Worm (Caenorhabditis elegans): ENCODE results near the gene F41H10.12.

The F41H10.12 gene

DNA sequence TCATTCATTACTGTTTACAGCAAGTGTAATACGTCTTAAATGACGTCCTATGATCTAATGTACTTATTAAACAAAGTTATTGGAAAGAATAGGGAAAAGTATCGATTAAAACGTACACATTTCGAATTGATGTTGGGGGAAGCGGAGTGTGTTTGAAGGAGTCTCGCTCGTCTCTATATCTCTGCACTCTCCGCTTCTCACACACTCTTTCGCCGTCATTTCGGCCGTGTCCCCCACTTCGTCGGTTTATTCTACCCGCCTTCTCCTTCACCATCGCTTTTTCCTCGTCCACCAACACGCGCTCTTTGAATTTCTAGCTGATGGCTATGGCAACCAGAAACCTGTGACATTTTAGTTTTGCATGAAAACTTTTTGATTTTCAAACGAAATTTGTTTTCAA is 16.3 kb upstream of the F41H10.12 start (continued):
- TF ChIP-seq tbp1 (GFP tag; optimal IDR thresholded peaks at IDR 0.05) (peak; percentile 8), hmg-1.2 (GFP tag; IDR thresholded peaks at IDR 0.05) (peak; percentile 93), ztf-25 (GFP tag; IDR thresholded peaks at IDR 0.05) (no peak), snpc-4 (GFP tag; optimal IDR thresholded peaks at IDR 0.05) (no peak), snpc-4 (tag; optimal IDR thresholded peaks at IDR 0.05) (peak in 2 of 4 experiments; percentile 20 to 67), mcd-1 (GFP tag; IDR thresholded peaks at IDR 0.05) (peak; percentile 67), pbrm-1 (GFP tag; IDR thresholded peaks at IDR 0.05) (0 out of 2 replicates have a peak, but pooled peaks have one; percentile 31), unc-130 (GFP tag; optimal IDR thresholded peaks at IDR 0.05) (no peak)

DNA sequence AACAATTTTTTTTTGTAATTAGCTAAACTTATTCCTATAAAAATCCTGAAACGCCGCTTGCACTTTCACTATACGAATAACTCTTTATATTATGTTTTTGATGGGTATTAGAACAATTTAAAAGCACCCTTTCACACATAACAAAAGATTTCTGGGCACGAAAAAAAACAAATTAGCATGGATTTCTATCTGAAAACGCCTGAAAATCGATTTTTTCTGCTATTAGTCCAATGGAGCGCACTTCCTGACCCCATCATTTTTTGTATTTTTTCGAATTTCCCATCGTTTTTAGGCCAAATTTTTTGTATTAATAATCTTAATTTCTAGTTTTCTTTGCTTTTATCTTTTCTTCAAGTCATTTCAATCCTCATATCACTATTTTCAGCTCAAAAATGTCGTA is 15.7 kb upstream of the F41H10.12 start, which contains the start of gene F41H10.3:
Gene F41H10.3, plus strand, starts transcription at position 388 of the 400 bp plus-strand sequence.
- TF ChIP-seq ztf-18 (tag; optimal IDR thresholded peaks at IDR 0.05) (no peak), ekl-4 (GFP tag; IDR thresholded peaks at IDR 0.05) (no peak), hsf-1 (GFP tag; IDR thresholded peaks at IDR 0.05) (no peak), unc-62 (GFP tag; optimal IDR thresholded peaks at IDR 0.05) (no peak), ztf-26 (tag; optimal IDR thresholded peaks at IDR 0.05) (no peak), mcd-1 (GFP tag; IDR thresholded peaks at IDR 0.05) (0 out of 2 replicates have a peak, but pooled peaks have one; percentile 31)

ce11 chrIV:5370914-5371313 is 14.2 kb upstream of the F41H10.12 start:
- TF ChIP-seq efl-1 (GFP tag; optimal IDR thresholded peaks at IDR 0.05) (peak; percentile 12), ceh-79 (tag; optimal IDR thresholded peaks at IDR 0.05) (no peak), snpc-1.1 (tag; optimal IDR thresholded peaks at IDR 0.05; ENCODE audit: insufficient read depth) (no peak), nhr-179 (tag; optimal IDR thresholded peaks at IDR 0.05) (no peak), nfya-1 (tag; optimal IDR thresholded peaks at IDR 0.05; ENCODE audit: borderline replicate concordance, insufficient read depth) (no peak), lsl-1 (GFP tag; optimal IDR thresholded peaks at IDR 0.05) (peak; percentile 9), let-607 (tag; optimal IDR thresholded peaks at IDR 0.05) (no peak), rpc-1 (optimal IDR thresholded peaks at IDR 0.05) (peak; percentile 14), rpc-1 (tag; optimal IDR thresholded peaks at IDR 0.05) (no peak), snpc-1.3 (tag; optimal IDR thresholded peaks at IDR 0.05; ENCODE audit: insufficient read depth) (peak; percentile 18), snpc-4 (GFP tag; optimal IDR thresholded peaks at IDR 0.05) (no peak), snpc-4 (tag; optimal IDR thresholded peaks at IDR 0.05) (peak in 2 of 4 experiments; percentile 65 to 78), lag-1 (GFP tag; IDR thresholded peaks at IDR 0.05) (no peak), cebp-1 (GFP tag; IDR thresholded peaks at IDR 0.05) (no peak), cebp-1 (tag; optimal IDR thresholded peaks at IDR 0.05) (peak; percentile 6), ceh-100 (GFP tag; IDR thresholded peaks at IDR 0.05) (0 out of 2 replicates have a peak, but pooled peaks have one; percentile 26), nhr-120 (GFP tag; IDR thresholded peaks at IDR 0.05) (no peak), F10E7.11 (tag; optimal IDR thresholded peaks at IDR 0.05) (no peak)

DNA sequence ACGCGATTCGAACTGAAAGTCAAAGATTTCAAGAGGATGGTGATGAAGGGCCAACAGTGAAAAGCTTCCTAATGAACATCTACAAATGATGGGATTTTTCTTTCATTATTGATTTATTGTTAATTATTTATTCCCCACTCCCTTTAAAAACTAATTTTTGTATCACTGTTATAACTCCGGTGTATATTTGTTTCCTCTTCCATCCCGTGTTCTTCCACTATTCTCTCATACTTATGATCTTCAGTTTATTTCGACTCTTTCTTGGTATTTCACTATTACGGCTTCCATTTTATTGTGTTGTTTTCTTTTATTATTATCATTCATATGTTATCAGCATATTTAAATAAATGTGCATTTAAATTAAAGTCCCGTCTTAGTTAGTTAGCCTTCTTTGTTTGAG is 10.8 kb upstream of the F41H10.12 start:
- TF ChIP-seq F23B12.7 (tag; optimal IDR thresholded peaks at IDR 0.05; ENCODE audit: insufficient read depth) (peak; percentile 47), ZK185.1 (tag; optimal IDR thresholded peaks at IDR 0.05; ENCODE audit: poor library complexity, severe bottlenecking) (peak; percentile 24), snpc-1.3 (tag; optimal IDR thresholded peaks at IDR 0.05; ENCODE audit: insufficient read depth) (peak; percentile 34), C06A6.2 (GFP tag; conservative IDR thresholded peaks at IDR 0.05) (0 out of 2 replicates have a peak, but pooled peaks have one; percentile 6), let-607 (tag; optimal IDR thresholded peaks at IDR 0.05) (no peak), nhr-80 (tag; optimal IDR thresholded peaks at IDR 0.05) (peak; percentile 66), nhr-90 (tag; optimal IDR thresholded peaks at IDR 0.05) (peak; percentile 44), aptf-2 (GFP tag; conservative IDR thresholded peaks at IDR 0.05) (no peak)

All from whole organism, young adult.